Worm (Caenorhabditis elegans): ENCODE data around the gene srj-50.

DNA sequence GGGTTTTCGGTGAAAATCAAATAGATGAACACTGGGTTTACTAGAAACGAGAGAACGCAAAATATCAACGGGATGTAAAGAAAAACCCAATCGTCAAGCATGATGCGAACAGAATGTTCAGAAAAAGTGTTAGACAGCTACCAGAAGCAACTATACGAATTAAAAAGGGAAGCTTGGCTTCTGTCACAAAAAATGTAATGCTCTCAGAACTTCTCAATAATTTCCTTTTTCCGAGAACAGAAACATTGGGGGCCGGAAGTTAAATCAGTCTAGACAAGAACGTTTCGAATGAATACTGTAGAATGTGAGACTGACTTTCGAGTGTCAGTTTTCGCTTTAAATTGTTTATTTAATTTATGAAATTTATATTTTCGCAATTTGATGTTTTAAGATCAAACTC, 27.0 kb downstream of the srj-50 start, which contains the start of gene srj-54:
- TF ChIP-seq ama-1 (optimal IDR thresholded peaks at IDR 0.05) (no peak), elt-2 (tag; optimal IDR thresholded peaks at IDR 0.05) (no peak), nhr-23 (tag; optimal IDR thresholded peaks at IDR 0.05) (no peak), ZK546.5 (tag; optimal IDR thresholded peaks at IDR 0.05) (no peak), fos-1 (tag; optimal IDR thresholded peaks at IDR 0.05) (no peak), nhr-76 (tag; optimal IDR thresholded peaks at IDR 0.05) (no peak)

Measured in whole organism, L3 larva.